Fruit fly (Drosophila melanogaster) whole organism, prepupa: ENCODE data around the gene CG12883.
A peak's percentile ranks its signal among the peaks of the same experiment; 100 is the strongest.

Experiments used
- CG10631 ChIP-seq: fragments of 200-800 bp; sonication (Bioruptor generic); optimal IDR thresholded peaks from 2 replicates; lab custom pipeline; 2016; ENCODE audit warnings: missing biosample characterization, missing genetic modification characterization
- CG11762 ChIP-seq: fragments of 200-800 bp; sonication (Bioruptor generic); optimal IDR thresholded peaks from 3 replicates; lab custom pipeline; 2016; ENCODE audit warnings: missing biosample characterization, missing genetic modification characterization; ENCODE audit not compliant: insufficient read depth
- CG15336 ChIP-seq: fragments of 200-800 bp; sonication (Bioruptor generic); IDR thresholded peaks from 2 replicates; pipeline ENCODE4 v1.3.6; 2022; ENCODE audit warnings: missing biosample characterization, missing genetic modification characterization
- CG16779 ChIP-seq: fragments of 200-800 bp; sonication (Bioruptor generic); optimal IDR thresholded peaks from 3 replicates; lab custom pipeline; 2017; ENCODE audit warnings: missing biosample characterization, mild to moderate bottlenecking, missing genetic modification characterization
- CG3032 ChIP-seq: fragments of 200-800 bp; optimal IDR thresholded peaks from 2 replicates; lab custom pipeline; 2019; ENCODE audit warnings: missing biosample characterization, mild to moderate bottlenecking, missing genetic modification characterization, moderate library complexity
- CG31627 ChIP-seq: fragments of 200-800 bp; sonication (Bioruptor generic); optimal IDR thresholded peaks from 3 replicates; lab custom pipeline; 2016; ENCODE audit warnings: missing biosample characterization, missing genetic modification characterization
- CG32006 ChIP-seq: fragments of 200-800 bp; sonication (Bioruptor generic); optimal IDR thresholded peaks from 3 replicates; lab custom pipeline; 2017; ENCODE audit warnings: missing biosample characterization, mild to moderate bottlenecking, missing genetic modification characterization
- CG34406 ChIP-seq: fragments of 200-800 bp; sonication (Bioruptor generic); optimal IDR thresholded peaks from 3 replicates; lab custom pipeline; 2016; ENCODE audit warnings: missing biosample characterization, missing genetic modification characterization
- CG3919 ChIP-seq: fragments of 200-800 bp; sonication (Bioruptor generic); optimal IDR thresholded peaks from 3 replicates; lab custom pipeline; 2016; ENCODE audit warnings: missing biosample characterization, missing genetic modification characterization
- CG4318 ChIP-seq: fragments of 200-800 bp; sonication (Bioruptor generic); optimal IDR thresholded peaks from 3 replicates; lab custom pipeline; 2017; ENCODE audit warnings: missing biosample characterization, mild to moderate bottlenecking, missing genetic modification characterization
- CG6163 ChIP-seq: fragments of 200-800 bp; sonication (Bioruptor generic); IDR thresholded peaks from 3 replicates; pipeline ENCODE4 v1.3.6; 2022; ENCODE audit warnings: missing biosample characterization, missing genetic modification characterization
- CG6276 ChIP-seq: fragments of 200-800 bp; sonication (Bioruptor generic); optimal IDR thresholded peaks from 2 replicates; lab custom pipeline; 2017; ENCODE audit warnings: missing biosample characterization, mild to moderate bottlenecking, missing genetic modification characterization
- CG6808 ChIP-seq: fragments of 200-800 bp; sonication (Bioruptor generic); optimal IDR thresholded peaks from 3 replicates; lab custom pipeline; 2017; ENCODE audit warnings: missing biosample characterization, missing genetic modification characterization, mild to moderate bottlenecking, moderate library complexity, missing genetic modification reagents
- CG6854 ChIP-seq: fragments of 200-800 bp; sonication (Bioruptor generic); optimal IDR thresholded peaks from 2 replicates; lab custom pipeline; 2017; ENCODE audit warnings: missing biosample characterization, mild to moderate bottlenecking, missing genetic modification characterization
- CG7368 ChIP-seq: fragments of 200-800 bp; sonication (Bioruptor generic); optimal IDR thresholded peaks from 3 replicates; lab custom pipeline; 2016; ENCODE audit warnings: missing biosample characterization, missing genetic modification characterization
- CG8632 ChIP-seq: fragments of 200-800 bp; sonication (Bioruptor generic); optimal IDR thresholded peaks from 3 replicates; lab custom pipeline; 2016; ENCODE audit warnings: missing biosample characterization, missing genetic modification characterization
- Eip75B ChIP-seq: fragments of 200-800 bp; sonication (Bioruptor generic); optimal IDR thresholded peaks from 3 replicates; lab custom pipeline; 2016; ENCODE audit warnings: missing biosample characterization, missing genetic modification characterization
- Hr38 ChIP-seq: sonication (Bioruptor generic); optimal IDR thresholded peaks from 2 replicates; lab custom pipeline; 2016; ENCODE audit warnings: missing biosample characterization, missing genetic modification characterization
- Hr39 ChIP-seq: fragments of 200-800 bp; sonication (Bioruptor generic); optimal IDR thresholded peaks from 2 replicates; lab custom pipeline; 2016; ENCODE audit warnings: missing biosample characterization, missing genetic modification characterization
- achi ChIP-seq: fragments of 200-800 bp; sonication (Bioruptor generic); optimal IDR thresholded peaks from 3 replicates; lab custom pipeline; 2016; ENCODE audit warnings: missing biosample characterization, missing genetic modification characterization
- acj6 ChIP-seq: fragments of 200-800 bp; sonication (Bioruptor generic); optimal IDR thresholded peaks from 3 replicates; lab custom pipeline; 2016; ENCODE audit warnings: missing biosample characterization, missing genetic modification characterization
- dac ChIP-seq: fragments of 200-800 bp; sonication (Bioruptor generic); optimal IDR thresholded peaks from 2 replicates; lab custom pipeline; 2017; ENCODE audit warnings: missing biosample characterization, mild to moderate bottlenecking, missing genetic modification characterization
- dsx ChIP-seq: fragments of 200-800 bp; optimal IDR thresholded peaks from 3 replicates; lab custom pipeline; 2019; ENCODE audit warnings: missing biosample characterization, mild to moderate bottlenecking, missing genetic modification characterization, moderate library complexity; ENCODE audit not compliant: poor library complexity, severe bottlenecking
- eg ChIP-seq: fragments of 200-800 bp; sonication (Bioruptor generic); IDR thresholded peaks from 3 replicates; pipeline ENCODE4 v1.3.6; 2022; ENCODE audit warnings: missing biosample characterization, missing genetic modification characterization
- fd59A ChIP-seq: fragments of 200-800 bp; sonication (Bioruptor generic); optimal IDR thresholded peaks from 2 replicates; lab custom pipeline; 2017; ENCODE audit warnings: missing biosample characterization, mild to moderate bottlenecking, missing genetic modification characterization, missing genetic modification reagents
- fd85E ChIP-seq: fragments of 200-800 bp; sonication (Bioruptor generic); optimal IDR thresholded peaks from 3 replicates; lab custom pipeline; 2016; ENCODE audit warnings: missing biosample characterization, missing genetic modification characterization
- net ChIP-seq: fragments of 200-800 bp; sonication (Bioruptor generic); optimal IDR thresholded peaks from 3 replicates; lab custom pipeline; 2016; ENCODE audit warnings: missing biosample characterization, missing genetic modification characterization
- pdm3 ChIP-seq: fragments of 200-800 bp; sonication (Bioruptor generic); optimal IDR thresholded peaks from 3 replicates; lab custom pipeline; 2016; ENCODE audit warnings: missing biosample characterization, missing genetic modification characterization
- salr ChIP-seq, 2 experiments: fragments of 200-800 bp; sonication (Bioruptor generic); optimal IDR thresholded peaks; 3 replicates each; lab custom pipeline; 2016 to 2018; ENCODE audit warnings: missing biosample characterization in 2 of 2, missing genetic modification characterization in 2 of 2, mild to moderate bottlenecking in 1 of 2
- spab ChIP-seq: fragments of 200-800 bp; sonication (Bioruptor generic); optimal IDR thresholded peaks from 2 replicates; lab custom pipeline; 2017; ENCODE audit warnings: missing biosample characterization, mild to moderate bottlenecking, missing genetic modification characterization, missing genetic modification reagents
- ss ChIP-seq, 2 experiments: fragments of 200-800 bp; sonication (Bioruptor generic); optimal IDR thresholded peaks; 2 replicates in 1 of 2; 3 replicates in 1 of 2; lab custom pipeline; 2017 to 2018; ENCODE audit warnings: mild to moderate bottlenecking in 2 of 2, missing biosample characterization in 2 of 2, missing genetic modification characterization in 2 of 2, moderate library complexity in 1 of 2
- svp ChIP-seq: fragments of 200-800 bp; sonication (Bioruptor generic); peaks from one replicate; lab custom pipeline; 2016; ENCODE audit warnings: missing biosample characterization, missing genetic modification characterization
- topi ChIP-seq: fragments of 200-800 bp; sonication (Bioruptor generic); optimal IDR thresholded peaks from 3 replicates; lab custom pipeline; 2016; ENCODE audit warnings: missing biosample characterization, missing genetic modification characterization

CG12883 gene

dm6 chr3R:27655109-27655508 lies 24.0 kb upstream of the CG12883 start (continued):
- no peak for TF ChIP-seq CG4318
- TF ChIP-seq Eip75B (GFP tag; lab: Kevin White, UChicago) = peak; percentile 40
- TF ChIP-seq, all 60 proteins: peak for 24

- TF ChIP-seq Hr38 (GFP tag; lab: Kevin White, UChicago) (no peak), topi (no peak), fd59A (GFP tag; lab: Kevin White, UChicago) (no peak), CG6163 (no peak), spab (GFP tag; lab: Kevin White, UChicago) (no peak), ss (GFP tag; optimal IDR thresholded peaks at IDR 0.05; lab: Kevin White, UChicago) (no peak), Eip75B (GFP tag; lab: Kevin White, UChicago) (no peak), dac (GFP tag; lab: Kevin White, UChicago) (no peak), CG15336 (GFP tag; lab: Robert Waterston, UW) (no peak), net (GFP tag; lab: Kevin White, UChicago) (no peak), acj6 (no peak)
Measured at dm6 chr3R:27656686-27657535, 22.2 kb upstream of the CG12883 start, which contains the start of gene tau. TSS of gene tau (minus strand) at chr3R:27656996.

dm6 chr3R:27660127-27660579 lies 18.9 kb upstream of the CG12883 start, which contains the start of gene Mlc1:
TSS of gene Mlc1 (minus strand) at chr3R:27660177.
- TF ChIP-seq CG16779 (tag; lab: Kevin White, UChicago) = no peak
- TF ChIP-seq fd85E = no peak
- TF ChIP-seq CG7368 (GFP tag; lab: Kevin White, UChicago) = no peak
- TF ChIP-seq Hr39 (GFP tag; lab: Kevin White, UChicago) = no peak
- no peak for TF ChIP-seq CG6854
- no peak for TF ChIP-seq CG6163
- no peak for TF ChIP-seq CG3032
- TF ChIP-seq CG3919 (GFP tag; lab: Kevin White, UChicago) = no peak
- no peak for TF ChIP-seq svp (GFP tag; lab: Kevin White, UChicago)
- TF ChIP-seq CG34406 (GFP tag; lab: Kevin White, UChicago) = no peak
- no peak for TF ChIP-seq eg (GFP tag; lab: Robert Waterston, UW)
- TF ChIP-seq ss (GFP tag; optimal IDR thresholded peaks at IDR 0.05; lab: Kevin White, UChicago) = no peak
- TF ChIP-seq CG32006 (GFP tag; lab: Kevin White, UChicago) = no peak
- TF ChIP-seq dsx (GFP tag; lab: Kevin White, UChicago) = no peak
- no peak for TF ChIP-seq net (GFP tag; lab: Kevin White, UChicago)
- TF ChIP-seq achi (GFP tag; lab: Kevin White, UChicago) = no peak
- no peak for TF ChIP-seq CG10631 (GFP tag; lab: Kevin White, UChicago)
- TF ChIP-seq CG31627 = no peak
- no peak for TF ChIP-seq salr (GFP tag; optimal IDR thresholded peaks at IDR 0.05; lab: Kevin White, UChicago)

DNA sequence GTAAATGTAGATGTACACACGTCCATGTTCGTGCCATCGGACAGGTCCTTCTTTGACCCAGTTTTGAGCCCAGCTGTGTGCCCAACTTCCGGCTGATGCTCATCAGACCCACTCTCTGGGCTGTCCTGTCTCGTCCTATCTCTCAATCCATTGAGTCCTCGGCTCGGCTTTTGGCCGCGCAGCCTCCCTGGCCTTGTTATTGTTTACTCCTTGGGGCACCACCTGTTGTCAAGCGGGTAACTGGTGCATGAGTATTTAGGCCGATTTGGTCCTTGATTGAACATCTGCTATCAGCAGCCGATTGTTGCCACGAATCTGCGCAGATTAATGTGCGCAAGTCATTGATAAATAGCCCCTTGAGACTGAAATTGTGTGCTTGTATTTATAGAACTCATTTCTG lies 17.7 kb upstream of the CG12883 start:
- TF ChIP-seq CG16779 (tag; lab: Kevin White, UChicago) (no peak), CG6276 (no peak), CG8632 (GFP tag; lab: Kevin White, UChicago) (no peak), CG6163 (no peak), CG11762 (no peak), CG3032 (no peak), dsx (GFP tag; lab: Kevin White, UChicago) (no peak), CG6808 (GFP tag; lab: Kevin White, UChicago) (no peak), pdm3 (GFP tag; lab: Kevin White, UChicago) (no peak)
